Worm (Caenorhabditis elegans) whole organism, mixed stage, embryonic: ENCODE measurements around the gene F09G8.10.

ENCODE experiments used
- M03D4.4 ChIP-seq: sonication (generic microtip); optimal IDR thresholded peaks from 2 replicates; lab custom pipeline; 2017; ENCODE audit warnings: mild to moderate bottlenecking, missing genetic modification characterization, missing compliant biosample characterization
- bed-3 ChIP-seq: fragments of 200-800 bp; sonication (Bioruptor generic); optimal IDR thresholded peaks from 3 replicates; lab custom pipeline; 2018; ENCODE audit warnings: mild to moderate bottlenecking, missing genetic modification characterization, moderate library complexity, missing compliant biosample characterization
- blmp-1 ChIP-seq: fragments of 150-350 bp; optimal IDR thresholded peaks from 2 replicates; lab custom pipeline; 2014; ENCODE audit warnings: missing biosample characterization, missing genetic modification characterization
- ceh-39 ChIP-seq: fragments of 150-350 bp; optimal IDR thresholded peaks from 2 replicates; lab custom pipeline; 2014; ENCODE audit warnings: missing biosample characterization, missing genetic modification characterization
- ceh-43 ChIP-seq: fragments of 200-800 bp; sonication (Bioruptor generic); optimal IDR thresholded peaks from 2 replicates; lab custom pipeline; 2018; ENCODE audit warnings: mild to moderate bottlenecking, missing genetic modification characterization, moderate library complexity, missing compliant biosample characterization
- ces-1 ChIP-seq: fragments of 150-350 bp; optimal IDR thresholded peaks from 2 replicates; lab custom pipeline; 2014; ENCODE audit warnings: missing biosample characterization, missing genetic modification reagents, missing genetic modification characterization
- drap-1 ChIP-seq: fragments of 200-800 bp; sonication (Bioruptor generic); optimal IDR thresholded peaks from 3 replicates; lab custom pipeline; 2018; ENCODE audit warnings: mild to moderate bottlenecking, missing genetic modification characterization, missing compliant biosample characterization
- elt-1 ChIP-seq: sonication (generic microtip); optimal IDR thresholded peaks from 2 replicates; lab custom pipeline; 2017; ENCODE audit warnings: missing genetic modification characterization, mild to moderate bottlenecking, missing compliant biosample characterization, antibody characterized with exemption, moderate library complexity, borderline replicate concordance; ENCODE audit not compliant: insufficient read depth
- elt-3 ChIP-seq: fragments of 150-350 bp; optimal IDR thresholded peaks from 2 replicates; lab custom pipeline; 2014; ENCODE audit warnings: missing biosample characterization, missing genetic modification characterization
- flh-1 ChIP-seq: fragments of 200-800 bp; sonication (Bioruptor generic); optimal IDR thresholded peaks from 2 replicates; lab custom pipeline; 2018; ENCODE audit warnings: mild to moderate bottlenecking, missing genetic modification characterization, moderate library complexity, missing compliant biosample characterization
- ham-2 ChIP-seq: fragments of 200-800 bp; sonication (Bioruptor generic); optimal IDR thresholded peaks from 2 replicates; lab custom pipeline; 2018; ENCODE audit warnings: mild to moderate bottlenecking, missing genetic modification characterization, missing compliant biosample characterization
- lin-32 ChIP-seq: fragments of 200-800 bp; sonication (Bioruptor generic); optimal IDR thresholded peaks from 2 replicates; lab custom pipeline; 2018; ENCODE audit warnings: mild to moderate bottlenecking, missing genetic modification characterization, missing compliant biosample characterization
- lsy-2 ChIP-seq: fragments of 150-350 bp; optimal IDR thresholded peaks from 2 replicates; lab custom pipeline; 2014; ENCODE audit warnings: missing biosample characterization, missing genetic modification characterization
- mls-2 ChIP-seq: sonication (generic microtip); optimal IDR thresholded peaks from 2 replicates; lab custom pipeline; 2016; ENCODE audit warnings: mild to moderate bottlenecking, missing genetic modification characterization, moderate library complexity, missing compliant biosample characterization
- nhr-237 ChIP-seq: fragments of 150-350 bp; optimal IDR thresholded peaks from 2 replicates; lab custom pipeline; 2014; ENCODE audit warnings: missing biosample characterization, missing genetic modification characterization
- nhr-28 ChIP-seq: fragments of 150-350 bp; optimal IDR thresholded peaks from 2 replicates; lab custom pipeline; 2014; ENCODE audit warnings: missing biosample characterization, missing genetic modification characterization
- nhr-76 ChIP-seq: sonication (generic microtip); optimal IDR thresholded peaks from 2 replicates; lab custom pipeline; 2017; ENCODE audit warnings: missing biosample characterization, missing genetic modification characterization
- pha-4 ChIP-seq: fragments of 150-350 bp; optimal IDR thresholded peaks from 2 replicates; lab custom pipeline; 2018; ENCODE audit warnings: missing biosample characterization, missing genetic modification reagents, missing genetic modification characterization
- sem-2 ChIP-seq: fragments of 200-800 bp; sonication (Bioruptor generic); optimal IDR thresholded peaks from 2 replicates; lab custom pipeline; 2018; ENCODE audit warnings: mild to moderate bottlenecking, missing genetic modification characterization, missing compliant biosample characterization
- sptf-1 ChIP-seq: sonication (generic microtip); optimal IDR thresholded peaks from 2 replicates; lab custom pipeline; 2017; ENCODE audit warnings: mild to moderate bottlenecking, missing genetic modification characterization, moderate library complexity, missing compliant biosample characterization
- tbx-8 ChIP-seq: fragments of 200-800 bp; sonication (Bioruptor generic); optimal IDR thresholded peaks from 2 replicates; lab custom pipeline; 2018; ENCODE audit warnings: mild to moderate bottlenecking, missing genetic modification characterization, moderate library complexity, missing compliant biosample characterization
- unc-120 ChIP-seq: sonication (generic microtip); optimal IDR thresholded peaks from 2 replicates; lab custom pipeline; 2017; ENCODE audit warnings: missing genetic modification characterization, missing compliant biosample characterization; ENCODE audit not compliant: poor library complexity, severe bottlenecking
- unc-39 ChIP-seq: fragments of 150-350 bp; optimal IDR thresholded peaks from 2 replicates; lab custom pipeline; 2014; ENCODE audit warnings: missing biosample characterization, missing genetic modification characterization
- zip-8 ChIP-seq: fragments of 150-350 bp; optimal IDR thresholded peaks from 2 replicates; lab custom pipeline; 2014; ENCODE audit warnings: missing biosample characterization, missing genetic modification characterization
- ztf-11 ChIP-seq: fragments of 150-350 bp; optimal IDR thresholded peaks from 2 replicates; lab custom pipeline; 2014; ENCODE audit warnings: missing biosample characterization, missing genetic modification characterization

The F09G8.10 gene

ce11 chrIII:8227511-8227910 lies 44.5 kb downstream of the F09G8.10 start, which contains the start of gene fbxl-1:
Gene fbxl-1 (plus strand): TSS chrIII:8227830.
- TF ChIP-seq elt-3 (tag; lab: Kevin White, UChicago) (no peak), bed-3 (GFP tag; lab: Kevin White, UChicago) (no peak), drap-1 (GFP tag; lab: Kevin White, UChicago) (peak; percentile 34), unc-120 (tag; lab: Kevin White, UChicago) (peak; percentile 71), ham-2 (GFP tag; lab: Kevin White, UChicago) (peak; percentile 33), mls-2 (tag; lab: Kevin White, UChicago) (peak; percentile 35), sptf-1 (tag; lab: Kevin White, UChicago) (no peak)

ce11 chrIII:8226178-8226577 lies 45.8 kb downstream of the F09G8.10 start, which contains the start of gene rfs-1:
Gene rfs-1 (plus strand): TSS chrIII:8226478.
- TF ChIP-seq zip-8 (tag; lab: Kevin White, UChicago) (no peak), ceh-43 (no peak), elt-1 (tag; lab: Kevin White, UChicago) (no peak), ceh-39 (tag; lab: Kevin White, UChicago) (no peak), pha-4 (tag; lab: Kevin White, UChicago) (no peak), nhr-28 (tag; lab: Kevin White, UChicago) (no peak), drap-1 (GFP tag; lab: Kevin White, UChicago) (no peak), ces-1 (GFP tag; lab: Kevin White, UChicago) (no peak), mls-2 (tag; lab: Kevin White, UChicago) (no peak), flh-1 (GFP tag; lab: Kevin White, UChicago) (no peak), sem-2 (GFP tag; lab: Kevin White, UChicago) (no peak), blmp-1 (tag; lab: Kevin White, UChicago) (no peak)

- TF ChIP-seq blmp-1 (tag; lab: Kevin White, UChicago): no peak
- no peak for TF ChIP-seq sptf-1 (tag; lab: Kevin White, UChicago)
- no peak for TF ChIP-seq bed-3 (GFP tag; lab: Kevin White, UChicago)
- no peak for TF ChIP-seq M03D4.4 (tag; lab: Kevin White, UChicago)
- no peak for TF ChIP-seq ceh-39 (tag; lab: Kevin White, UChicago)
- no peak for TF ChIP-seq nhr-76 (tag; lab: Kevin White, UChicago)
- no peak for TF ChIP-seq nhr-237 (tag; lab: Kevin White, UChicago)
- no peak for TF ChIP-seq ceh-43
- no peak for TF ChIP-seq unc-39 (tag; lab: Kevin White, UChicago)
- TF ChIP-seq ztf-11 (tag; lab: Kevin White, UChicago): no peak
- TF ChIP-seq lin-32 (GFP tag; lab: Kevin White, UChicago): no peak
- no peak for TF ChIP-seq mls-2 (tag; lab: Kevin White, UChicago)
- TF ChIP-seq lsy-2 (tag; lab: Kevin White, UChicago): no peak
- TF ChIP-seq zip-8 (tag; lab: Kevin White, UChicago): no peak
- TF ChIP-seq ham-2 (GFP tag; lab: Kevin White, UChicago): no peak
- no peak for TF ChIP-seq tbx-8 (GFP tag; lab: Kevin White, UChicago)
- no peak for TF ChIP-seq ces-1 (GFP tag; lab: Kevin White, UChicago)
Measured at ce11 chrIII:8224769-8225168, 47.2 kb downstream of the F09G8.10 start, which contains the start of gene mob-4. Gene mob-4 (plus strand): TSS chrIII:8225097.
